Worm (Caenorhabditis elegans) whole organism, mixed stage, embryonic: Measurements from ENCODE around the gene dhrs-4.
A peak's percentile ranks its signal among the peaks of the same experiment; 100 is the strongest.

Experiments
- M03D4.4 ChIP-seq: sonication (generic microtip); optimal IDR thresholded peaks from 2 replicates; lab custom pipeline; 2017; ENCODE audit warnings: mild to moderate bottlenecking, missing genetic modification characterization, missing compliant biosample characterization
- bed-3 ChIP-seq: fragments of 200-800 bp; sonication (Bioruptor generic); optimal IDR thresholded peaks from 3 replicates; lab custom pipeline; 2018; ENCODE audit warnings: mild to moderate bottlenecking, missing genetic modification characterization, moderate library complexity, missing compliant biosample characterization
- blmp-1 ChIP-seq: fragments of 150-350 bp; optimal IDR thresholded peaks from 2 replicates; lab custom pipeline; 2014; ENCODE audit warnings: missing biosample characterization, missing genetic modification characterization
- ceh-39 ChIP-seq: fragments of 150-350 bp; optimal IDR thresholded peaks from 2 replicates; lab custom pipeline; 2014; ENCODE audit warnings: missing biosample characterization, missing genetic modification characterization
- ceh-43 ChIP-seq: fragments of 200-800 bp; sonication (Bioruptor generic); optimal IDR thresholded peaks from 2 replicates; lab custom pipeline; 2018; ENCODE audit warnings: mild to moderate bottlenecking, missing genetic modification characterization, moderate library complexity, missing compliant biosample characterization
- ceh-83 ChIP-seq: fragments of 200-800 bp; sonication (Bioruptor generic); optimal IDR thresholded peaks from 2 replicates; lab custom pipeline; 2018; ENCODE audit warnings: mild to moderate bottlenecking, missing genetic modification characterization, missing compliant biosample characterization
- ces-1 ChIP-seq: fragments of 150-350 bp; optimal IDR thresholded peaks from 2 replicates; lab custom pipeline; 2014; ENCODE audit warnings: missing biosample characterization, missing genetic modification reagents, missing genetic modification characterization
- cnd-1 ChIP-seq: fragments of 200-800 bp; sonication (Bioruptor generic); optimal IDR thresholded peaks from 2 replicates; lab custom pipeline; 2018; ENCODE audit warnings: mild to moderate bottlenecking, missing genetic modification characterization, missing compliant biosample characterization
- drap-1 ChIP-seq: fragments of 200-800 bp; sonication (Bioruptor generic); optimal IDR thresholded peaks from 3 replicates; lab custom pipeline; 2018; ENCODE audit warnings: mild to moderate bottlenecking, missing genetic modification characterization, missing compliant biosample characterization
- elt-1 ChIP-seq: sonication (generic microtip); optimal IDR thresholded peaks from 2 replicates; lab custom pipeline; 2017; ENCODE audit warnings: missing genetic modification characterization, mild to moderate bottlenecking, missing compliant biosample characterization, antibody characterized with exemption, moderate library complexity, borderline replicate concordance; ENCODE audit not compliant: insufficient read depth
- elt-3 ChIP-seq: fragments of 150-350 bp; optimal IDR thresholded peaks from 2 replicates; lab custom pipeline; 2014; ENCODE audit warnings: missing biosample characterization, missing genetic modification characterization
- flh-1 ChIP-seq: fragments of 200-800 bp; sonication (Bioruptor generic); optimal IDR thresholded peaks from 2 replicates; lab custom pipeline; 2018; ENCODE audit warnings: mild to moderate bottlenecking, missing genetic modification characterization, moderate library complexity, missing compliant biosample characterization
- ham-2 ChIP-seq: fragments of 200-800 bp; sonication (Bioruptor generic); optimal IDR thresholded peaks from 2 replicates; lab custom pipeline; 2018; ENCODE audit warnings: mild to moderate bottlenecking, missing genetic modification characterization, missing compliant biosample characterization
- hlh-1 ChIP-seq: fragments of 150-350 bp; optimal IDR thresholded peaks from 2 replicates; lab custom pipeline; 2014; ENCODE audit warnings: missing biosample characterization, missing genetic modification reagents, missing genetic modification characterization
- lin-13 ChIP-seq: fragments of 150-350 bp; optimal IDR thresholded peaks from 2 replicates; lab custom pipeline; 2014; ENCODE audit warnings: missing biosample characterization, missing genetic modification characterization
- lin-32 ChIP-seq: fragments of 200-800 bp; sonication (Bioruptor generic); optimal IDR thresholded peaks from 2 replicates; lab custom pipeline; 2018; ENCODE audit warnings: mild to moderate bottlenecking, missing genetic modification characterization, missing compliant biosample characterization
- lsy-2 ChIP-seq: fragments of 150-350 bp; optimal IDR thresholded peaks from 2 replicates; lab custom pipeline; 2014; ENCODE audit warnings: missing biosample characterization, missing genetic modification characterization
- mab-5 ChIP-seq: fragments of 150-350 bp; optimal IDR thresholded peaks from 2 replicates; lab custom pipeline; 2014; ENCODE audit warnings: missing biosample characterization, missing genetic modification characterization
- mep-1 ChIP-seq: fragments of 150-350 bp; optimal IDR thresholded peaks from 2 replicates; lab custom pipeline; 2017; ENCODE audit warnings: missing biosample characterization, missing genetic modification reagents, missing genetic modification characterization, inconsistent platforms
- nhr-2 ChIP-seq: fragments of 150-350 bp; optimal IDR thresholded peaks from 2 replicates; lab custom pipeline; 2014; ENCODE audit warnings: missing biosample characterization, missing genetic modification characterization
- nhr-237 ChIP-seq: fragments of 150-350 bp; optimal IDR thresholded peaks from 2 replicates; lab custom pipeline; 2014; ENCODE audit warnings: missing biosample characterization, missing genetic modification characterization
- nhr-28 ChIP-seq: fragments of 150-350 bp; optimal IDR thresholded peaks from 2 replicates; lab custom pipeline; 2014; ENCODE audit warnings: missing biosample characterization, missing genetic modification characterization
- pha-4 ChIP-seq: fragments of 150-350 bp; optimal IDR thresholded peaks from 2 replicates; lab custom pipeline; 2018; ENCODE audit warnings: missing biosample characterization, missing genetic modification reagents, missing genetic modification characterization
- snpc-4 ChIP-seq: fragments of 150-350 bp; optimal IDR thresholded peaks from 2 replicates; lab custom pipeline; 2014; ENCODE audit warnings: missing biosample characterization, missing genetic modification characterization
- sptf-1 ChIP-seq: sonication (generic microtip); optimal IDR thresholded peaks from 2 replicates; lab custom pipeline; 2017; ENCODE audit warnings: mild to moderate bottlenecking, missing genetic modification characterization, moderate library complexity, missing compliant biosample characterization
- tbx-8 ChIP-seq: fragments of 200-800 bp; sonication (Bioruptor generic); optimal IDR thresholded peaks from 2 replicates; lab custom pipeline; 2018; ENCODE audit warnings: mild to moderate bottlenecking, missing genetic modification characterization, moderate library complexity, missing compliant biosample characterization
- unc-120 ChIP-seq: sonication (generic microtip); optimal IDR thresholded peaks from 2 replicates; lab custom pipeline; 2017; ENCODE audit warnings: missing genetic modification characterization, missing compliant biosample characterization; ENCODE audit not compliant: poor library complexity, severe bottlenecking
- unc-39 ChIP-seq: fragments of 150-350 bp; optimal IDR thresholded peaks from 2 replicates; lab custom pipeline; 2014; ENCODE audit warnings: missing biosample characterization, missing genetic modification characterization
- zip-8 ChIP-seq: fragments of 150-350 bp; optimal IDR thresholded peaks from 2 replicates; lab custom pipeline; 2014; ENCODE audit warnings: missing biosample characterization, missing genetic modification characterization

Gene dhrs-4

DNA sequence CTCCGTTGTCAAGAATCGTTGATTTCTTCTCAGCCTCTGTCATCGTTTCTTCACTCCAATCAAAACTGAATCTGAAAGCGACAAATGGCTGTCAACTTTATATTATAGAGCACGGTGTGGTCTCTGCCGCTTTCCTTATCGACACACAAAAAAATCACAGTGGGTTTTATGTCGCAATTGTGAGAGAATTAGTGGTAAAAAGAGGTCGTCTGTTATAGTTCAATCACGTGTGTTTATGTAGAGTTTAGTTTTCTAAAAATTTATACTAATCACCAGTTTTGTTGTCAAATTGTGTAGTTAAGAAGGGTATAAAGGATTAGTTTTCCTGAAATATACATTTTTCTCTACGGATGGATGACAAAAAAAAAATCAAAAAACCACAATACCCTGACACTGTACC, 12.6 kb downstream of the dhrs-4 start, which contains the start of gene T16G1.7:
Gene T16G1.7 (minus strand): TSS at position 137 of the 400 bp plus-strand sequence.
- no peak for TF ChIP-seq bed-3
- TF ChIP-seq ceh-39 (tag; lab: Kevin White, UChicago), result no peak
- no peak for TF ChIP-seq nhr-28 (tag; lab: Kevin White, UChicago)
- TF ChIP-seq nhr-2 (tag; lab: Kevin White, UChicago), result no peak
- no peak for TF ChIP-seq snpc-4 (tag; lab: Kevin White, UChicago)
- no peak for TF ChIP-seq lin-13 (tag; lab: Kevin White, UChicago)
- TF ChIP-seq M03D4.4, result no peak
- no peak for TF ChIP-seq elt-1
- no peak for TF ChIP-seq nhr-237 (tag; lab: Kevin White, UChicago)
- no peak for TF ChIP-seq sptf-1 (tag; lab: Kevin White, UChicago)
- TF ChIP-seq unc-39 (tag; lab: Kevin White, UChicago), result no peak
- TF ChIP-seq lsy-2 (tag; lab: Kevin White, UChicago), result no peak
- TF ChIP-seq cnd-1 (tag; lab: Kevin White, UChicago), result no peak
- no peak for TF ChIP-seq unc-120 (tag; lab: Kevin White, UChicago)
- TF ChIP-seq tbx-8 (GFP tag; lab: Kevin White, UChicago), result no peak
- no peak for TF ChIP-seq blmp-1 (tag; lab: Kevin White, UChicago)
- no peak for TF ChIP-seq elt-3 (tag; lab: Kevin White, UChicago)

- TF ChIP-seq lin-32, result no peak
- no peak for TF ChIP-seq blmp-1 (tag; lab: Kevin White, UChicago)
- TF ChIP-seq hlh-1 (tag; lab: Kevin White, UChicago), result no peak
- no peak for TF ChIP-seq M03D4.4
Observed at ce11 chrV:12937098-12937497, 14.7 kb downstream of the dhrs-4 start, which contains the start of gene T16G1.6. TSS of gene T16G1.6 (minus strand) at chrV:12937174.

- no peak for TF ChIP-seq unc-39 (tag; lab: Kevin White, UChicago)
- TF ChIP-seq flh-1, result no peak
- TF ChIP-seq zip-8, result peak; percentile 39
- TF ChIP-seq ceh-83, result no peak
- no peak for TF ChIP-seq elt-1
- TF ChIP-seq drap-1 (GFP tag; lab: Kevin White, UChicago), result no peak
- no peak for TF ChIP-seq ceh-43
Observed at ce11 chrV:12939434-12939833, 17.0 kb downstream of the dhrs-4 start, which contains the start of gene T16G1.5. TSS of gene T16G1.5 (minus strand) at chrV:12939552.

DNA sequence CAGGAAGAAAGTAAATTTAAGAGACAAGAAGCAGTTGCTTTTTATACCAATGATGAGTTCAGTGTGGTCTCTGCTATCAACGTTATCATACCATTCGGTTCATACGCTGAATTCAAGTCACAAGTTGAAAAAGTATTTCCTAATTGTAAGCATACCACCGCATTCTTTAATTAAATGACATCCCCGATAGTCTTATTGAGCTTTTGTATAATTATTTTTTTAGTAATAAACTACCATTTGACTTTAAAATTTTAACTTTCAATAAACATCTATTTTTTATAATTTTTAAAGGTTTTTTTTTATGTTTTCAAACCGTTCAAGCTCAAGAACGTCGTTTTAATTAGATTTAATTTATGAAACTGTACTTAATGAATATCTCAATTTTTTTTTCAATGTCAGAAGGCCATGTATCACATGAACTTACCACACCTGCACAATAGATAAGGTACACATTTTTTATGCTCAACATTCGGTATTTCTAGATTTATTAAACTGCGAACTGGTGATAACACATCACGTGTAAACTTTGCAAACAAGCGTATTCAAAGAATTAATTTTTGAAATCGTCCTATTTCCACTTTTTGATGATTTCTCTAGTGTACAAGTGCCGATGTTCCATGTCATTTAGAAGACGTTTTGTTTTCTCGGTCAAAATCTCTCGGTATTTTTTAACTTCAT, 19.5 kb downstream of the dhrs-4 start, which contains the start of gene T16G1.4:
Gene T16G1.4 (minus strand): TSS at position 51 of the 678 bp plus-strand sequence.
- no peak for TF ChIP-seq lin-13 (tag; lab: Kevin White, UChicago)
- no peak for TF ChIP-seq unc-39 (tag; lab: Kevin White, UChicago)

DNA sequence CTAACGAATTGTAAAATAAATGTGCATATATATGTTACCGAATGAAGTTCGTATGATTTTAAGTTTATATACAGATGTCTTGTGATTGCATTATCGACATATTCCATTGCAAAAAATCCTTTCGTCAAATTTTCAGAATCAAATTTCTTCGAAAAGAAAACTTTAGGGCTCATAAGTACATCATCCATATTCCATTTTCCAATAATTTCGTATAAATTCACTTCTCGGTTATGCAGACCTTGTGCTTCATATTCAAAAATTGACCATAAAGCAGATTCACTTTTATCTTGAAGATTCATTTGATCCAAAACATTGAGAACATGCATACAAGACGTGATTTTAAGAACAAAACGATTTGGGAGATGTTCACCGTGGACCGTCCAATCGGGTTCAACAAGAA, 21.0 kb downstream of the dhrs-4 start:
- no peak for TF ChIP-seq sptf-1 (tag; lab: Kevin White, UChicago)
- TF ChIP-seq lin-13 (tag; lab: Kevin White, UChicago), result no peak
- no peak for TF ChIP-seq nhr-2 (tag; lab: Kevin White, UChicago)
- TF ChIP-seq ces-1 (GFP tag; lab: Kevin White, UChicago), result no peak

ce11 chrV:12944229-12944628, 21.8 kb downstream of the dhrs-4 start, which contains the start of gene T16G1.3:
TSS of gene T16G1.3 (minus strand) at chrV:12944329.
- no peak for TF ChIP-seq ham-2 (GFP tag; lab: Kevin White, UChicago)
- TF ChIP-seq sptf-1 (tag; lab: Kevin White, UChicago), result no peak
- no peak for TF ChIP-seq mab-5 (tag; lab: Kevin White, UChicago)
- no peak for TF ChIP-seq unc-39 (tag; lab: Kevin White, UChicago)
- no peak for TF ChIP-seq pha-4 (tag; lab: Kevin White, UChicago)
- TF ChIP-seq ceh-43, result no peak
- TF ChIP-seq mep-1 (tag; lab: Kevin White, UChicago), result no peak
- no peak for TF ChIP-seq ceh-83
